Worm (Caenorhabditis elegans): Measurements from ENCODE around the gene oac-50.

oac-50 gene

ce11 chrV:9078815-9079525 is 5.6 kb upstream of the oac-50 start:
- TF ChIP-seq nhr-25 (tag; optimal IDR thresholded peaks at IDR 0.05) (peak; percentile 1), elt-2 (tag; optimal IDR thresholded peaks at IDR 0.05) (peak; percentile 95), pqm-1 (tag; optimal IDR thresholded peaks at IDR 0.05) (peak; percentile 68), egl-5 (tag; optimal IDR thresholded peaks at IDR 0.05) (no peak), nhr-43 (tag; optimal IDR thresholded peaks at IDR 0.05; ENCODE audit: poor library complexity, severe bottlenecking) (peak; percentile 46), skn-1 (tag; optimal IDR thresholded peaks at IDR 0.05) (peak; percentile 43), nfya-1 (tag; optimal IDR thresholded peaks at IDR 0.05; ENCODE audit: insufficient read depth) (peak; percentile 3), jun-1 (tag; optimal IDR thresholded peaks at IDR 0.05) (peak; percentile 8), elt-1 (tag; optimal IDR thresholded peaks at IDR 0.05) (no peak)

- peak; percentile 56 for TF ChIP-seq nhr-23 (tag; optimal IDR thresholded peaks at IDR 0.05)
- no peak for TF ChIP-seq nhr-237 (tag; optimal IDR thresholded peaks at IDR 0.05)
Measured at ce11 chrV:9078067-9078581, 4.8 kb upstream of the oac-50 start.

- TF ChIP-seq pha-4 (tag; optimal IDR thresholded peaks at IDR 0.05): peak; percentile 26
- TF ChIP-seq mdl-1 (tag; optimal IDR thresholded peaks at IDR 0.05): no peak
- TF ChIP-seq nhr-43 (tag; optimal IDR thresholded peaks at IDR 0.05; ENCODE audit: poor library complexity, severe bottlenecking): no peak
- peak; percentile 6 for TF ChIP-seq elt-2 (tag; optimal IDR thresholded peaks at IDR 0.05)
- peak; percentile 2 for TF ChIP-seq ama-1 (optimal IDR thresholded peaks at IDR 0.05)
- no peak for TF ChIP-seq zag-1 (tag; optimal IDR thresholded peaks at IDR 0.05)
- no peak for TF ChIP-seq fos-1 (tag; optimal IDR thresholded peaks at IDR 0.05)
Measured at ce11 chrV:9076273-9076672, 2.9 kb upstream of the oac-50 start, which contains the start of gene T27E4.7. Gene T27E4.7, minus strand, starts transcription at chrV:9076322.

ce11 chrV:9075827-9076226 is 2.5 kb upstream of the oac-50 start:
- no peak for TF ChIP-seq hmg-11 (tag; optimal IDR thresholded peaks at IDR 0.05)
- TF ChIP-seq ceh-28 (tag; optimal IDR thresholded peaks at IDR 0.05): no peak
- no peak for TF ChIP-seq lsy-12 (tag; optimal IDR thresholded peaks at IDR 0.05)
- TF ChIP-seq jun-1 (tag; optimal IDR thresholded peaks at IDR 0.05): peak; percentile 25
- TF ChIP-seq ceh-82 (tag; optimal IDR thresholded peaks at IDR 0.05): no peak
- TF ChIP-seq nhr-11 (tag; optimal IDR thresholded peaks at IDR 0.05): no peak
- peak; percentile 41 for TF ChIP-seq pqm-1 (tag; optimal IDR thresholded peaks at IDR 0.05)
- peak; percentile 13 for TF ChIP-seq nfya-1 (tag; optimal IDR thresholded peaks at IDR 0.05; ENCODE audit: insufficient read depth)
- no peak for TF ChIP-seq ceh-16 (tag; optimal IDR thresholded peaks at IDR 0.05)
- no peak for TF ChIP-seq nhr-25 (tag; optimal IDR thresholded peaks at IDR 0.05)
- TF ChIP-seq nhr-76 (tag; optimal IDR thresholded peaks at IDR 0.05): no peak
- no peak for TF ChIP-seq nhr-77 (tag; optimal IDR thresholded peaks at IDR 0.05)
- no peak for TF ChIP-seq nhr-23 (tag; optimal IDR thresholded peaks at IDR 0.05)
- TF ChIP-seq daf-12 (tag; optimal IDR thresholded peaks at IDR 0.05): no peak
- TF ChIP-seq pha-4 (tag; optimal IDR thresholded peaks at IDR 0.05): peak; percentile 90
- peak; percentile 18 for TF ChIP-seq mdl-1 (tag; optimal IDR thresholded peaks at IDR 0.05)
- no peak for TF ChIP-seq snpc-4 (tag; optimal IDR thresholded peaks at IDR 0.05)

- TF ChIP-seq unc-39 (tag; optimal IDR thresholded peaks at IDR 0.05) (no peak), fos-1 (tag; optimal IDR thresholded peaks at IDR 0.05) (no peak), aly-2 (tag; optimal IDR thresholded peaks at IDR 0.05) (peak; percentile 66), jun-1 (tag; optimal IDR thresholded peaks at IDR 0.05) (peak; percentile 68), tbx-2 (tag; optimal IDR thresholded peaks at IDR 0.05) (peak; percentile 2), elt-2 (tag; optimal IDR thresholded peaks at IDR 0.05) (peak; percentile 79), pha-4 (tag; optimal IDR thresholded peaks at IDR 0.05) (peak; percentile 74), nhr-25 (tag; optimal IDR thresholded peaks at IDR 0.05) (peak; percentile 39), pqm-1 (tag; optimal IDR thresholded peaks at IDR 0.05) (peak; percentile 92), ama-1 (optimal IDR thresholded peaks at IDR 0.05) (peak; percentile 79), mdl-1 (tag; optimal IDR thresholded peaks at IDR 0.05) (no peak)
Measured at ce11 chrV:9074360-9074834, 1.1 kb upstream of the oac-50 start.

ce11 chrV:9069680-9070079 is 3.7 kb downstream of the oac-50 start, which contains the start of gene T27E4.5:
Gene T27E4.5, minus strand, starts transcription at chrV:9069780.
- TF ChIP-seq zag-1 (tag; optimal IDR thresholded peaks at IDR 0.05) (no peak), ama-1 (optimal IDR thresholded peaks at IDR 0.05) (no peak), egl-27 (tag; optimal IDR thresholded peaks at IDR 0.05) (no peak)
